Fruit fly (Drosophila melanogaster): ENCODE measurements around the gene Ptp99A.

The Ptp99A gene

DNA sequence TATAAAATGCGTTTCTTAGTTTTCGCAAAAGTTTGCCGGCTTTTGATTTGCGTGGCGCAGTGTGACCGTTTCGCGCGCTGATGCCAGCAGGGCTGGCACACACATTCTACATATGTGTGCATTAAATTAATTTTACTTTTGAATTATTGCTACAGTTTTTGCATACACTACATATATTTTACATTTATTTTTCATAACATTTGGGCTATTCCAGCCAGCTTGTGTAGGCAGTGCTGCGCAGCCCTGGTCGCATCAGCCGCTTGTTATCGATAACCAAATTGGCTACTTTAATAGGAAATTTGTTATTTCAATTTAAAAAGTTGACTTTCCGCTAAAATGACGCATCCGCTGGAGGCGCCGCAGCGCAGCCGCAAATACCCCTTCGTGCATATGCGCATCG lies 111.8 kb downstream of the Ptp99A start, which contains the start of the genes CG2321 and CG2006:
TSS of gene CG2321 (minus strand) at position 57 of the 400 bp plus-strand sequence.
TSS of gene CG2006 (plus strand) at position 260 of the 400 bp plus-strand sequence.
- no peak for TF ChIP-seq Clk (GFP tag; optimal IDR thresholded peaks at IDR 0.05)
- peak; percentile 69 for TF ChIP-seq bab1 (GFP tag; optimal IDR thresholded peaks at IDR 0.05)
- no peak for TF ChIP-seq CG5204 (GFP tag; optimal IDR thresholded peaks at IDR 0.05)
- TF ChIP-seq ovo (GFP tag; optimal IDR thresholded peaks at IDR 0.05) = no peak
- peak; percentile 21 for TF ChIP-seq CG11617 (GFP tag; optimal IDR thresholded peaks at IDR 0.05)
- no peak for TF ChIP-seq CG14711 (tag; optimal IDR thresholded peaks at IDR 0.05)
- TF ChIP-seq CG33017 (tag; optimal IDR thresholded peaks at IDR 0.05) = no peak
- TF ChIP-seq cnc (optimal IDR thresholded peaks at IDR 0.05) = no peak
- TF ChIP-seq CG7045 (GFP tag; optimal IDR thresholded peaks at IDR 0.05) = peak; percentile 7
- no peak for TF ChIP-seq Hr96 (GFP tag; optimal IDR thresholded peaks at IDR 0.05)
- no peak for TF ChIP-seq cic (GFP tag; optimal IDR thresholded peaks at IDR 0.05)
- TF ChIP-seq CG1620 (GFP tag; optimal IDR thresholded peaks at IDR 0.05) = peak; percentile 63
- no peak for TF ChIP-seq kay (GFP tag; ENCODE audit: borderline replicate concordance)
- TF ChIP-seq tj (GFP tag; optimal IDR thresholded peaks at IDR 0.05) = no peak
- no peak for TF ChIP-seq toe (GFP tag; optimal IDR thresholded peaks at IDR 0.05)
- peak; percentile 51 for TF ChIP-seq CG7101 (tag; optimal IDR thresholded peaks at IDR 0.05)
- TF ChIP-seq Mnt (GFP tag; optimal IDR thresholded peaks at IDR 0.05) = peak; percentile 36
- peak; percentile 25 for TF ChIP-seq CG12768 (GFP tag; optimal IDR thresholded peaks at IDR 0.05)
- TF ChIP-seq Crg-1 (GFP tag; optimal IDR thresholded peaks at IDR 0.05) = no peak
- peak; percentile 28 for TF ChIP-seq pad (GFP tag; optimal IDR thresholded peaks at IDR 0.05)

DNA sequence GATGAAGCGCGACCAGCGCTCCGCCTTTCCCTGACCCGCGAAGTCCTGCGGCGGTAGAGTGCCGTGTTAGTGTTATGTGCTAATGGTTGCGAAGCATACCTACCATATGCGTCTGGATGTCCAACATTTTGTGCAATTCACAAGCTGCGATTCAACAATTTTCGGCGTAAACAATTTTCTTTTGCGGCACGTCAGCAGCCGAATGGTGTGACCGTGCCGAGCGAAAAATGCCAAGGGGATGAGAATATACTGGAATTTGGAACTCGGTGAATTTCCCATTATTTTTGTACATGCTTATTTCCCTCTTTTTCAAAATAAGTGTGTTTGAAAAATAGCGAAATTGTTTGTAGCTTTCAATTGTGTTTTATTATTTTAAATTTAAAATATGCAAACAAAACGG lies 113.5 kb downstream of the Ptp99A start, which contains the start of gene Spase12:
TSS of gene Spase12 (minus strand) at position 239 of the 400 bp plus-strand sequence.
- TF ChIP-seq CG7045 (GFP tag; optimal IDR thresholded peaks at IDR 0.05) = no peak
- TF ChIP-seq cic (GFP tag; optimal IDR thresholded peaks at IDR 0.05) = no peak
- no peak for TF ChIP-seq Mnt (GFP tag; optimal IDR thresholded peaks at IDR 0.05)
- TF ChIP-seq tj (GFP tag; optimal IDR thresholded peaks at IDR 0.05) = peak; percentile 65
- TF ChIP-seq CG11617 (GFP tag; optimal IDR thresholded peaks at IDR 0.05) = no peak
- TF ChIP-seq Crg-1 (GFP tag; optimal IDR thresholded peaks at IDR 0.05) = no peak
- no peak for TF ChIP-seq Clk (GFP tag; optimal IDR thresholded peaks at IDR 0.05)
- TF ChIP-seq cnc (optimal IDR thresholded peaks at IDR 0.05) = no peak

DNA sequence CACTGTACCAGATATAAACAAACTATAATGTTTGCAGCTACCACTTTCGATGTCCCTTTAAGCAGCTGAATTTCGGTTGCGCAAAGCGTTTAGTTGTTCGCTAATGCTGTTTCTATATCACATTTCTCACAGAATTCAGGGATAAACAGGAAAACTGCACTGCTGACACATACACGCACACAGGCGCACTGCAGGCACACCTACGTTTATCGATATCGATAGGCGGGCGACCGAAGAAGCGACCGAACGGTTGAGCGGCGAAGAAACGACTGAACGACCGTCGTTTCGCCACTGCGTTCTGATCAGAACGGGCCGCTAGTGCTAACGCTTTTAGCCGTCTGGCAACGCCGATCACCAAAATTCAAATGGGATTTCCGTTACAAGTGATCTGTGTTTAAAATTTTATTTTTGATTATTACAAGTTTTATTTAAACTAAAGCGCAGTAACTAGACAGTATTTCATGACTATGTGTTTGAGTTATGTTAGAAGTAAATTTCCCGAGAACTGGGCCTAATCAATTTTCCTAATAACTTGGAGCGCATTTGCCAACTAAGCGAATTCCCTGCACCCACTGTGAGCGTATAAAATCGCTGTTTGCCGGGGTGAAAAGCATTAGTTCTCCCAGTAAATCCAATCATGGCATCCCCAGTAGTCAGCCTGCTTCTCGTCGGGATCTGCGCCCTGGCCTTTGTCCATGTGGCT lies 115.9 kb downstream of the Ptp99A start, which contains the start of the genes CG2310 and Diedel:
TSS of gene CG2310 (minus strand) at position 277 of the 703 bp plus-strand sequence.
TSS of gene Diedel (plus strand) at position 611 of the 703 bp plus-strand sequence.
- TF ChIP-seq CG11617 (GFP tag; optimal IDR thresholded peaks at IDR 0.05) = peak; percentile 70
- TF ChIP-seq bab1 (GFP tag; optimal IDR thresholded peaks at IDR 0.05) = peak; percentile 12
- TF ChIP-seq CG14711 (tag; optimal IDR thresholded peaks at IDR 0.05) = no peak
- TF ChIP-seq tj (GFP tag; optimal IDR thresholded peaks at IDR 0.05) = peak; percentile 44
- TF ChIP-seq Mnt (GFP tag; optimal IDR thresholded peaks at IDR 0.05) = peak; percentile 86
- TF ChIP-seq CG1620 (GFP tag; optimal IDR thresholded peaks at IDR 0.05) = no peak

DNA sequence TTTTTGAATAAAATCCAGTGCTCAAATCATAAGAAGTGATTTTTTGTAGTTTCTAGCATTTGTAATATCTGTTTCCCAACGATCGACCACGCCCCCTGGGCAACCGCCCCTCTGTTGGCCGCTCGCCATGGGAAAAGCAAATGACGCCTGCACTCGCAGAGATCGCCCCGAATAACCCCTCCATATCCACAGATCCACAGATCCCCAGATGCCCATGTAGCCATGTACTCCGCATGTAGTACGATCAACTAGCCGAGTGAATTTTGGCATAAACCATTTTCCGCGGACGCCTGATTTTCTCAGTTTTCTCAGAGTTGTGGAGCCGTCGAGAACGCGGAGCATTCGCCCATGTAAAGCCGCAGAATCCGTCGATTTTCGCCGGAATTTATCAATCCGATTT lies 117.0 kb downstream of the Ptp99A start, which contains the start of gene FipoQ:
TSS of gene FipoQ (plus strand) at position 301 of the 400 bp plus-strand sequence.
- TF ChIP-seq CG5204 (GFP tag; optimal IDR thresholded peaks at IDR 0.05) (no peak), Hr96 (GFP tag; optimal IDR thresholded peaks at IDR 0.05) (no peak), pad (GFP tag; optimal IDR thresholded peaks at IDR 0.05) (peak; percentile 4), CG7045 (GFP tag; optimal IDR thresholded peaks at IDR 0.05) (no peak), CG14711 (tag; optimal IDR thresholded peaks at IDR 0.05) (no peak), ovo (GFP tag; optimal IDR thresholded peaks at IDR 0.05) (no peak)

dm6 chr3R:29495815-29496214 lies 118.4 kb downstream of the Ptp99A start:
- TF ChIP-seq Mnt (GFP tag; optimal IDR thresholded peaks at IDR 0.05) (no peak), cnc (optimal IDR thresholded peaks at IDR 0.05) (no peak), CG12768 (GFP tag; optimal IDR thresholded peaks at IDR 0.05) (no peak)

dm6 chr3R:29496315-29496714 lies 118.9 kb downstream of the Ptp99A start:
- TF ChIP-seq Mnt (GFP tag; optimal IDR thresholded peaks at IDR 0.05) (no peak), CG5204 (GFP tag; optimal IDR thresholded peaks at IDR 0.05) (no peak), CG33017 (tag; optimal IDR thresholded peaks at IDR 0.05) (no peak), cic (GFP tag; optimal IDR thresholded peaks at IDR 0.05) (no peak), tj (GFP tag; optimal IDR thresholded peaks at IDR 0.05) (no peak), Crg-1 (GFP tag; optimal IDR thresholded peaks at IDR 0.05) (no peak), cnc (optimal IDR thresholded peaks at IDR 0.05) (no peak), CG12768 (GFP tag; optimal IDR thresholded peaks at IDR 0.05) (no peak), Clk (GFP tag; optimal IDR thresholded peaks at IDR 0.05) (no peak), ovo (GFP tag; optimal IDR thresholded peaks at IDR 0.05) (no peak)

DNA sequence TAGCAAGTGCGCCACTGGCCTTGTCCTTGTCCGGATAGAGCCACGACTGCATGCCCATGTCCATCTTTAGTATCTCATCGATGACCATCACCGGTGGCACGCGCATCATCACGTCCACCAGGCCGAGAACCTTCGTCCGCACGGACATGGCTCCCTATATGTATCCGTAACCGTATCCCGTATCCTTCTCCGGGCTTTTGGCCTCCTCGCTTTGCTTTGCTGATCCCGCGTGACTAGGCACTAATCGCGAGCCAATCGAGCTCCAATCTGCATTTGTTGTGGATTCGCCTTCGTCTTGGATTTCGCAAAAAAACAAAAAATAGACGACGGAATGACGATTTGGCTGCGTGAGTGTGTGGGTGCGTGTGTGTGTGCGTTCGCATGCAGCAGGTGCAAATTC lies 125.5 kb downstream of the Ptp99A start:
- TF ChIP-seq cnc (optimal IDR thresholded peaks at IDR 0.05) (peak; percentile 76 to 90), ovo (GFP tag; optimal IDR thresholded peaks at IDR 0.05) (no peak)
